Worm (Caenorhabditis elegans): Measurements from ENCODE around the gene sti-1.

Gene sti-1

ce11 chrV:801555-802060 lies 28.3 kb downstream of the sti-1 start:
- TF ChIP-seq lin-14 (GFP tag; optimal IDR thresholded peaks at IDR 0.05) (peak; percentile 74), nhr-85 (tag) (peak; percentile 89), efl-1 (optimal IDR thresholded peaks at IDR 0.05) (no peak), efl-1 (GFP tag; optimal IDR thresholded peaks at IDR 0.05 in 1 of 2) (peak in 1 of 2 experiments; percentile 68), nhr-77 (tag; optimal IDR thresholded peaks at IDR 0.05) (no peak), rnt-1 (tag; optimal IDR thresholded peaks at IDR 0.05) (peak; percentile 36)

- TF ChIP-seq efl-3 (GFP tag; optimal IDR thresholded peaks at IDR 0.05) (no peak), mef-2 (tag; optimal IDR thresholded peaks at IDR 0.05) (no peak), dsc-1 (tag; optimal IDR thresholded peaks at IDR 0.05) (no peak)
These were observed 29.4 kb downstream of the sti-1 start for ce11 chrV:802726-803125.

- no peak for TF ChIP-seq nhr-90 (tag; optimal IDR thresholded peaks at IDR 0.05; ENCODE audit: poor library complexity)
- TF ChIP-seq skn-1 (tag; optimal IDR thresholded peaks at IDR 0.05) = no peak
- no peak for TF ChIP-seq mab-9 (GFP tag; IDR thresholded peaks at IDR 0.05)
- TF ChIP-seq unc-86 (tag; optimal IDR thresholded peaks at IDR 0.05) = no peak
- TF ChIP-seq snpc-4 (tag; optimal IDR thresholded peaks at IDR 0.05) = no peak
- no peak for TF ChIP-seq unc-30 (tag; optimal IDR thresholded peaks at IDR 0.05)
- no peak for TF ChIP-seq lin-35 (GFP tag; optimal IDR thresholded peaks at IDR 0.05)
- no peak for TF ChIP-seq lin-15B (tag; optimal IDR thresholded peaks at IDR 0.05)
- no peak for TF ChIP-seq hlh-17 (GFP tag; optimal IDR thresholded peaks at IDR 0.05; ENCODE audit: borderline replicate concordance)
- TF ChIP-seq hpl-2 (GFP tag; optimal IDR thresholded peaks at IDR 0.05) = no peak
- TF ChIP-seq sptf-1 (tag; optimal IDR thresholded peaks at IDR 0.05) = no peak
- TF ChIP-seq lin-13 (GFP tag; optimal IDR thresholded peaks at IDR 0.05) = no peak
- no peak for TF ChIP-seq pqm-1 (tag; optimal IDR thresholded peaks at IDR 0.05)
- TF ChIP-seq ceh-63 (GFP tag; optimal IDR thresholded peaks at IDR 0.05) = no peak
- TF ChIP-seq hlh-4 (tag; optimal IDR thresholded peaks at IDR 0.05) = no peak
- no peak for TF ChIP-seq ama-1 (optimal IDR thresholded peaks at IDR 0.05)
- no peak for TF ChIP-seq pax-3 (tag; optimal IDR thresholded peaks at IDR 0.05)
- no peak for TF ChIP-seq sox-4 (tag; optimal IDR thresholded peaks at IDR 0.05)
- no peak for TF ChIP-seq rnt-1 (tag; optimal IDR thresholded peaks at IDR 0.05)
These were observed 30.2 kb downstream of the sti-1 start for ce11 chrV:803472-803871.

- no peak for TF ChIP-seq unc-30 (tag; optimal IDR thresholded peaks at IDR 0.05)
- TF ChIP-seq nhr-85 (tag) = peak; percentile 41
- TF ChIP-seq lin-14 (GFP tag; optimal IDR thresholded peaks at IDR 0.05) = peak; percentile 32
- no peak for TF ChIP-seq lin-35 (GFP tag; optimal IDR thresholded peaks at IDR 0.05)
- TF ChIP-seq elt-2 (tag; optimal IDR thresholded peaks at IDR 0.05) = no peak
These were observed 31.2 kb downstream of the sti-1 start, which contains the start of gene nhr-270 for ce11 chrV:804485-804884. nhr-270 (minus strand) TSS chrV:804741.

ce11 chrV:808260-808659 lies 34.9 kb downstream of the sti-1 start:
- no peak for TF ChIP-seq unc-86 (tag; optimal IDR thresholded peaks at IDR 0.05)
- TF ChIP-seq aha-1 (tag; optimal IDR thresholded peaks at IDR 0.05) = no peak
- no peak for TF ChIP-seq dpl-1 (GFP tag; optimal IDR thresholded peaks at IDR 0.05)
- TF ChIP-seq sptf-1 (tag; optimal IDR thresholded peaks at IDR 0.05) = no peak
- no peak for TF ChIP-seq pax-3 (tag; optimal IDR thresholded peaks at IDR 0.05)
- no peak for TF ChIP-seq sup-37 (GFP tag; optimal IDR thresholded peaks at IDR 0.05)
- no peak for TF ChIP-seq fkh-10 (GFP tag; optimal IDR thresholded peaks at IDR 0.05)
- no peak for TF ChIP-seq ceh-8 (GFP tag; optimal IDR thresholded peaks at IDR 0.05)
- TF ChIP-seq lin-15B (tag; optimal IDR thresholded peaks at IDR 0.05) = no peak
- TF ChIP-seq efl-3 (GFP tag; optimal IDR thresholded peaks at IDR 0.05) = no peak
- TF ChIP-seq rnt-1 (tag; optimal IDR thresholded peaks at IDR 0.05) = no peak
- TF ChIP-seq tbx-2 (tag; optimal IDR thresholded peaks at IDR 0.05) = no peak
- TF ChIP-seq fkh-4 (tag; optimal IDR thresholded peaks at IDR 0.05; ENCODE audit: borderline replicate concordance) = no peak
- no peak for TF ChIP-seq lir-3 (tag; optimal IDR thresholded peaks at IDR 0.05; ENCODE audit: poor library complexity)
- no peak for TF ChIP-seq elt-2 (tag; optimal IDR thresholded peaks at IDR 0.05)
- TF ChIP-seq ceh-88 (GFP tag; IDR thresholded peaks at IDR 0.05) = no peak
- no peak for TF ChIP-seq irx-1 (tag; optimal IDR thresholded peaks at IDR 0.05)
